Worm (Caenorhabditis elegans): Measurements from ENCODE around the gene hmg-12.

hmg-12 gene

ce11 chrII:11914304-11914703 is 2.0 kb upstream of the hmg-12 start, which contains the start of gene ZK930.7:
TSS of gene ZK930.7 (plus strand) at chrII:11914604.
- TF ChIP-seq rpc-1 (optimal IDR thresholded peaks at IDR 0.05) (no peak), rpc-1 (tag; optimal IDR thresholded peaks at IDR 0.05) (no peak), B0336.3 (GFP tag; IDR thresholded peaks at IDR 0.05) (no peak), nhr-120 (GFP tag; IDR thresholded peaks at IDR 0.05) (no peak), lir-1 (GFP tag; conservative IDR thresholded peaks at IDR 0.05) (no peak), rec-8 (tag; optimal IDR thresholded peaks at IDR 0.05) (no peak), ets-4 (GFP tag; optimal IDR thresholded peaks at IDR 0.05) (no peak), F39B2.1 (GFP tag; IDR thresholded peaks at IDR 0.05) (no peak), sdz-38 (tag; optimal IDR thresholded peaks at IDR 0.05) (no peak), lin-54 (GFP tag; optimal IDR thresholded peaks at IDR 0.05) (no peak), F33H1.4 (GFP tag; IDR thresholded peaks at IDR 0.05) (no peak)

- TF ChIP-seq Y53F4B.3 (GFP tag; IDR thresholded peaks at IDR 0.05) (no peak), attf-3 (GFP tag; conservative IDR thresholded peaks at IDR 0.05) (no peak), mel-28 (tag; optimal IDR thresholded peaks at IDR 0.05; ENCODE audit: borderline replicate concordance) (no peak), dox-1 (GFP tag; IDR thresholded peaks at IDR 0.05) (0 out of 2 replicates have a peak, but pooled peaks have one; percentile 15), cebp-1 (GFP tag; IDR thresholded peaks at IDR 0.05) (no peak), cebp-1 (tag; optimal IDR thresholded peaks at IDR 0.05) (no peak), ztf-26 (tag; optimal IDR thresholded peaks at IDR 0.05) (no peak), lin-26 (GFP tag; IDR thresholded peaks at IDR 0.05) (peak; percentile 65), zim-3 (tag; optimal IDR thresholded peaks at IDR 0.05) (no peak), lag-1 (GFP tag; IDR thresholded peaks at IDR 0.05) (no peak), repo-1 (tag; optimal IDR thresholded peaks at IDR 0.05) (no peak), hrde-1 (tag; optimal IDR thresholded peaks at IDR 0.05; ENCODE audit: borderline replicate concordance) (no peak), ccch-3 (GFP tag; optimal IDR thresholded peaks at IDR 0.05) (no peak), nhr-90 (tag; optimal IDR thresholded peaks at IDR 0.05) (no peak), C06A6.2 (GFP tag; conservative IDR thresholded peaks at IDR 0.05) (no peak), Y56A3A.18 (GFP tag; IDR thresholded peaks at IDR 0.05) (no peak), rcor-1 (GFP tag; IDR thresholded peaks at IDR 0.05) (no peak), T26A5.8 (tag; optimal IDR thresholded peaks at IDR 0.05) (no peak), Y79H2A.3 (GFP tag; conservative IDR thresholded peaks at IDR 0.05) (no peak), F22D6.2 (tag; optimal IDR thresholded peaks at IDR 0.05) (no peak), Y67H2A.10 (GFP tag; conservative IDR thresholded peaks at IDR 0.05) (no peak), let-607 (tag; optimal IDR thresholded peaks at IDR 0.05) (no peak), nhr-120 (GFP tag; IDR thresholded peaks at IDR 0.05) (no peak), ceh-40 (GFP tag; IDR thresholded peaks at IDR 0.05) (no peak), B0019.2 (GFP tag; conservative IDR thresholded peaks at IDR 0.05) (no peak), hlh-26 (GFP tag; conservative IDR thresholded peaks at IDR 0.05) (no peak), hlh-12 (tag; optimal IDR thresholded peaks at IDR 0.05) (no peak), F33H1.4 (GFP tag; IDR thresholded peaks at IDR 0.05) (no peak), atf-7 (tag; optimal IDR thresholded peaks at IDR 0.05) (no peak), die-1 (tag; optimal IDR thresholded peaks at IDR 0.05) (peak; percentile 27), hmg-20 (GFP tag; IDR thresholded peaks at IDR 0.05) (no peak), lsl-1 (GFP tag; optimal IDR thresholded peaks at IDR 0.05) (peak; percentile 43), F55B11.4 (tag; optimal IDR thresholded peaks at IDR 0.05; ENCODE audit: borderline replicate concordance, insufficient read depth) (no peak), hmg-1.2 (GFP tag; IDR thresholded peaks at IDR 0.05) (0 out of 2 replicates have a peak, but pooled peaks have one; percentile 24), lin-54 (GFP tag; optimal IDR thresholded peaks at IDR 0.05) (peak; percentile 12), lsy-27 (tag; optimal IDR thresholded peaks at IDR 0.05; ENCODE audit: borderline replicate concordance, insufficient read depth) (no peak), pbrm-1 (GFP tag; IDR thresholded peaks at IDR 0.05) (peak; percentile 47; the same call in 1 of the 2 replicates), ceh-27 (GFP tag; optimal IDR thresholded peaks at IDR 0.05) (no peak), T07F8.4 (tag; optimal IDR thresholded peaks at IDR 0.05) (peak; percentile 27), snpc-3.4 (tag; optimal IDR thresholded peaks at IDR 0.05) (no peak)
Observed at ce11 chrII:11916555-11916941, 235 bp downstream of the hmg-12 start.

Measured in whole organism, young adult.